Worm (Caenorhabditis elegans) whole organism, late embryonic: ENCODE results near the gene F01D5.10.

ENCODE experiments used
- ceh-14 ChIP-seq: sonication (generic microtip); optimal IDR thresholded peaks from 2 replicates; lab custom pipeline; 2016; ENCODE audit warnings: missing genotype, missing genetic modification characterization, missing compliant biosample characterization
- ceh-22 ChIP-seq: sonication (generic microtip); optimal IDR thresholded peaks from 2 replicates; lab custom pipeline; 2017; ENCODE audit warnings: missing biosample characterization, missing genetic modification characterization
- ceh-48 ChIP-seq: sonication (generic microtip); optimal IDR thresholded peaks from 2 replicates; lab custom pipeline; 2016; ENCODE audit warnings: missing genetic modification characterization, inconsistent platforms, missing compliant biosample characterization
- elt-4 ChIP-seq: sonication (generic microtip); optimal IDR thresholded peaks from 2 replicates; lab custom pipeline; 2016; ENCODE audit warnings: missing genetic modification characterization, missing compliant biosample characterization
- fkh-10 ChIP-seq: fragments of 150-350 bp; optimal IDR thresholded peaks from 2 replicates; lab custom pipeline; 2014; ENCODE audit warnings: missing biosample characterization, missing genetic modification reagents, missing genetic modification characterization
- pha-4 ChIP-seq: fragments of 150-350 bp; optimal IDR thresholded peaks from 2 replicates; lab custom pipeline; 2018; ENCODE audit warnings: missing biosample characterization, missing genetic modification reagents, missing genetic modification characterization
- sdc-2 ChIP-seq: sonication (generic microtip); optimal IDR thresholded peaks from 2 replicates; lab custom pipeline; 2016; ENCODE audit warnings: missing genotype, missing genetic modification characterization, missing compliant biosample characterization
- unc-55 ChIP-seq: sonication (generic microtip); optimal IDR thresholded peaks from 2 replicates; lab custom pipeline; 2017; ENCODE audit warnings: missing biosample characterization, missing genetic modification reagents, missing genetic modification characterization

- no peak for TF ChIP-seq fkh-10
- no peak for TF ChIP-seq ceh-48 (tag; lab: Kevin White, UChicago)
- no peak for TF ChIP-seq sdc-2 (tag; lab: Kevin White, UChicago)
- no peak for TF ChIP-seq ceh-22 (tag; lab: Kevin White, UChicago)
- TF ChIP-seq pha-4 (tag; lab: Kevin White, UChicago): no peak
- TF ChIP-seq ceh-14 (tag; lab: Kevin White, UChicago): peak; percentile 36
- TF ChIP-seq unc-55: peak; percentile 76
- TF ChIP-seq elt-4 (tag; lab: Kevin White, UChicago): no peak
These were observed 19.2 kb upstream of the F01D5.10 start for ce11 chrII:14040204-14040842.
